Fruit fly (Drosophila melanogaster) whole organism, embryonic: ENCODE results near the gene CG16903.

ENCODE experiments used
- Aef1 ChIP-seq: fragments of 200-800 bp; sonication (Bioruptor generic); IDR thresholded peaks from 3 replicates; pipeline ENCODE4 v1.3.6; 2022; ENCODE audit warnings: missing biosample characterization, missing genetic modification characterization
- Atf3 ChIP-seq: fragments of 200-800 bp; sonication (Bioruptor generic); optimal IDR thresholded peaks from 3 replicates; lab custom pipeline; 2016; ENCODE audit warnings: missing biosample characterization, missing genetic modification characterization
- B-H2 ChIP-seq: fragments of 200-800 bp; sonication (Bioruptor generic); optimal IDR thresholded peaks from 2 replicates; lab custom pipeline; 2018; ENCODE audit warnings: missing biosample characterization, mild to moderate bottlenecking, missing genetic modification characterization
- Bdp1 ChIP-seq: fragments of 200-800 bp; sonication (Bioruptor generic); optimal IDR thresholded peaks from 3 replicates; lab custom pipeline; 2016; ENCODE audit warnings: missing biosample characterization, missing genetic modification characterization
- C15 ChIP-seq: fragments of 200-800 bp; sonication (Bioruptor generic); IDR thresholded peaks from 3 replicates; pipeline ENCODE4 v1.3.6; 2022; ENCODE audit warnings: missing biosample characterization, missing genetic modification characterization
- CG11696 ChIP-seq: fragments of 200-800 bp; sonication (Bioruptor generic); IDR thresholded peaks from 2 replicates; pipeline ENCODE4 v1.3.6; 2022; ENCODE audit warnings: missing biosample characterization, missing genetic modification characterization
- CG12299 ChIP-seq: fragments of 200-800 bp; sonication (Bioruptor generic); optimal IDR thresholded peaks from 2 replicates; lab custom pipeline; 2018; ENCODE audit warnings: missing biosample characterization, mild to moderate bottlenecking, missing genetic modification characterization
- CG14050 ChIP-seq: fragments of 200-800 bp; sonication (Bioruptor generic); IDR thresholded peaks from 3 replicates; pipeline ENCODE4 v1.3.6; 2022; ENCODE audit warnings: missing biosample characterization, missing genetic modification characterization
- CG16863 ChIP-seq: fragments of 200-800 bp; sonication (Bioruptor generic); optimal IDR thresholded peaks from 3 replicates; lab custom pipeline; 2016; ENCODE audit warnings: missing biosample characterization, missing genetic modification characterization
- CG17568 ChIP-seq: fragments of 200-800 bp; sonication (Bioruptor generic); optimal IDR thresholded peaks from 2 replicates; lab custom pipeline; 2018; ENCODE audit warnings: missing biosample characterization, mild to moderate bottlenecking, missing genetic modification characterization, moderate library complexity
- CG17912 ChIP-seq: fragments of 200-800 bp; sonication (Bioruptor generic); optimal IDR thresholded peaks from 2 replicates; lab custom pipeline; 2018; ENCODE audit warnings: missing biosample characterization, mild to moderate bottlenecking, missing genetic modification characterization
- CG18476 ChIP-seq: fragments of 200-800 bp; sonication (Bioruptor generic); optimal IDR thresholded peaks from 2 replicates; lab custom pipeline; 2016; ENCODE audit warnings: missing biosample characterization, mild to moderate bottlenecking, missing genetic modification characterization
- CG2116 ChIP-seq: fragments of 200-800 bp; sonication (Bioruptor generic); optimal IDR thresholded peaks from 3 replicates; lab custom pipeline; 2018; ENCODE audit warnings: missing biosample characterization, mild to moderate bottlenecking, missing genetic modification characterization
- CG2129 ChIP-seq: fragments of 200-800 bp; sonication (Bioruptor generic); IDR thresholded peaks from 2 replicates; pipeline ENCODE4 v1.3.6; 2022; ENCODE audit warnings: missing biosample characterization, missing genetic modification characterization; ENCODE audit not compliant: partially characterized antibody
- CG4730 ChIP-seq: fragments of 200-800 bp; sonication (Bioruptor generic); IDR thresholded peaks from 2 replicates; pipeline ENCODE4 v1.3.6; 2022; ENCODE audit warnings: missing biosample characterization, missing genetic modification characterization
- CG6791 ChIP-seq: fragments of 200-800 bp; sonication (Bioruptor generic); IDR thresholded peaks from 3 replicates; pipeline ENCODE4 v1.3.6; 2022; ENCODE audit warnings: missing biosample characterization, missing genetic modification characterization; ENCODE audit not compliant: partially characterized antibody
- CG8478 ChIP-seq: fragments of >200 bp; optimal IDR thresholded peaks from 2 replicates; lab custom pipeline; 2018
- Dll ChIP-seq: fragments of 200-800 bp; sonication (Bioruptor generic); IDR thresholded peaks from 4 replicates; pipeline ENCODE4 v1.3.6; 2022; ENCODE audit warnings: missing biosample characterization, missing genetic modification characterization; ENCODE audit not compliant: partially characterized antibody
- Dp ChIP-seq: fragments of 200-800 bp; sonication (Bioruptor generic); optimal IDR thresholded peaks from 2 replicates; lab custom pipeline; 2018; ENCODE audit warnings: missing biosample characterization, mild to moderate bottlenecking, missing genetic modification characterization, moderate library complexity
- Eip74EF ChIP-seq, 2 experiments: fragments of 200-800 bp in 1 of 2; fragments of >200 bp in 1 of 2; sonication (Bioruptor generic) in 1 of 2; optimal IDR thresholded peaks; 2 replicates each; lab custom pipeline; 2017 to 2019; ENCODE audit warnings: missing biosample characterization in 2 of 2, missing genetic modification characterization in 2 of 2, mild to moderate bottlenecking in 1 of 2, moderate library complexity in 1 of 2
- Fer3 ChIP-seq: fragments of 200-800 bp; sonication (Bioruptor generic); optimal IDR thresholded peaks from 2 replicates; lab custom pipeline; 2018; ENCODE audit warnings: missing biosample characterization, mild to moderate bottlenecking, missing genetic modification characterization, moderate library complexity
- HmgZ ChIP-seq: fragments of 200-800 bp; sonication (Bioruptor generic); optimal IDR thresholded peaks from 2 replicates; lab custom pipeline; 2018; ENCODE audit warnings: missing biosample characterization, mild to moderate bottlenecking, missing genetic modification characterization
- Hr78 ChIP-seq, 2 experiments: fragments of 200-800 bp in 1 of 2; fragments of >200 bp in 1 of 2; sonication (Bioruptor generic) in 1 of 2; optimal IDR thresholded peaks; 2 replicates each; lab custom pipeline; 2017 to 2019; ENCODE audit warnings: missing biosample characterization in 2 of 2, missing genetic modification characterization in 2 of 2, mild to moderate bottlenecking in 1 of 2, moderate library complexity in 1 of 2
- Kr ChIP-seq: fragments of 200-800 bp; sonication (Bioruptor generic); optimal IDR thresholded peaks from 2 replicates; lab custom pipeline; 2017; ENCODE audit warnings: missing biosample characterization, mild to moderate bottlenecking, missing genetic modification characterization
- Mad ChIP-seq: fragments of 200-800 bp; sonication (Bioruptor generic); optimal IDR thresholded peaks from 2 replicates; lab custom pipeline; 2016; ENCODE audit warnings: missing biosample characterization, missing genetic modification characterization
- Side ChIP-seq: fragments of 200-800 bp; sonication (Bioruptor generic); optimal IDR thresholded peaks from 2 replicates; lab custom pipeline; 2016; ENCODE audit warnings: missing biosample characterization, missing genetic modification characterization
- Stat92E ChIP-seq, 3 experiments: fragments of >200 bp in 2 of 3; fragments of 200-800 bp in 1 of 3; sonication (Bioruptor generic) in 1 of 3; optimal IDR thresholded peaks; 2 replicates each; lab custom pipeline; 2017 to 2019; ENCODE audit warnings: missing biosample characterization in 3 of 3, missing genetic modification characterization in 3 of 3, mild to moderate bottlenecking in 1 of 3, moderate library complexity in 1 of 3
- amos ChIP-seq: fragments of 200-800 bp; sonication (Bioruptor generic); IDR thresholded peaks from 2 replicates; pipeline ENCODE4 v1.3.6; 2022; ENCODE audit warnings: missing biosample characterization, missing genetic modification characterization; ENCODE audit not compliant: partially characterized antibody
- ap ChIP-seq: fragments of 200-800 bp; sonication (Bioruptor generic); IDR thresholded peaks from 2 replicates; pipeline ENCODE4 v1.3.6; 2022; ENCODE audit warnings: missing biosample characterization, missing genetic modification characterization
- cato ChIP-seq: fragments of 200-800 bp; sonication (Bioruptor generic); optimal IDR thresholded peaks from 2 replicates; lab custom pipeline; 2016; ENCODE audit warnings: missing biosample characterization, missing genetic modification characterization, borderline replicate concordance
- crol ChIP-seq: fragments of 200-800 bp; sonication (Bioruptor generic); IDR thresholded peaks from 2 replicates; pipeline ENCODE4 v1.3.6; 2022; ENCODE audit warnings: missing biosample characterization, missing genetic modification characterization
- crp ChIP-seq, 2 experiments: fragments of 200-800 bp; sonication (Bioruptor generic); optimal IDR thresholded peaks; 2 replicates in 1 of 2; 3 replicates in 1 of 2; lab custom pipeline; 2017; ENCODE audit warnings: missing biosample characterization in 2 of 2, missing genetic modification characterization in 2 of 2, mild to moderate bottlenecking in 1 of 2, moderate library complexity in 1 of 2
- dysf ChIP-seq: fragments of 200-800 bp; sonication (Bioruptor generic); IDR thresholded peaks from 3 replicates; pipeline ENCODE4 v1.3.6; 2022; ENCODE audit warnings: missing biosample characterization, missing genetic modification characterization
- ems ChIP-seq: fragments of 200-800 bp; sonication (Bioruptor generic); optimal IDR thresholded peaks from 3 replicates; lab custom pipeline; 2016; ENCODE audit warnings: missing biosample characterization, missing genetic modification characterization
- en ChIP-seq: fragments of 200-800 bp; sonication (Bioruptor generic); optimal IDR thresholded peaks from 2 replicates; lab custom pipeline; 2016; ENCODE audit warnings: missing biosample characterization, missing genetic modification characterization
- gce ChIP-seq: fragments of 200-800 bp; sonication (Bioruptor generic); IDR thresholded peaks from 3 replicates; pipeline ENCODE4 v1.3.6; 2022; ENCODE audit warnings: missing biosample characterization, missing genetic modification characterization
- jing ChIP-seq: fragments of 200-800 bp; sonication (Bioruptor generic); optimal IDR thresholded peaks from 2 replicates; lab custom pipeline; 2018; ENCODE audit warnings: missing biosample characterization, mild to moderate bottlenecking, missing genetic modification characterization
- ken ChIP-seq: fragments of 200-800 bp; sonication (Bioruptor generic); IDR thresholded peaks from 3 replicates; pipeline ENCODE4 v1.3.6; 2022; ENCODE audit warnings: missing biosample characterization, missing genetic modification characterization
- lbe ChIP-seq: fragments of 200-800 bp; sonication (Bioruptor generic); optimal IDR thresholded peaks from 2 replicates; lab custom pipeline; 2016; ENCODE audit warnings: missing biosample characterization, mild to moderate bottlenecking, missing genetic modification characterization
- luna ChIP-seq: fragments of 200-800 bp; sonication (Bioruptor generic); optimal IDR thresholded peaks from 2 replicates; lab custom pipeline; 2016; ENCODE audit warnings: missing biosample characterization, missing genetic modification characterization
- mam ChIP-seq: fragments of 200-800 bp; sonication (Bioruptor generic); optimal IDR thresholded peaks from 3 replicates; lab custom pipeline; 2016; ENCODE audit warnings: missing biosample characterization, missing genetic modification characterization
- prd ChIP-seq, 3 experiments: fragments of >200 bp in 2 of 3; fragments of 200-800 bp in 1 of 3; sonication (Bioruptor generic) in 1 of 3; optimal IDR thresholded peaks in 2 of 3; IDR thresholded peaks in 1 of 3; 2 replicates in 2 of 3; 3 replicates in 1 of 3; pipeline versions ENCODE4 v1.3.6 to Lab custom; 2017 to 2022; ENCODE audit warnings: missing biosample characterization in 1 of 3, missing genetic modification characterization in 1 of 3
- trh ChIP-seq: fragments of 200-800 bp; sonication (Bioruptor generic); optimal IDR thresholded peaks from 2 replicates; lab custom pipeline; 2016; ENCODE audit warnings: missing biosample characterization, missing genetic modification characterization
- tx ChIP-seq: fragments of 200-800 bp; sonication (Bioruptor generic); optimal IDR thresholded peaks from 2 replicates; lab custom pipeline; 2016; ENCODE audit warnings: missing biosample characterization, missing genetic modification characterization
- usp ChIP-seq: fragments of >200 bp; optimal IDR thresholded peaks from 2 replicates; lab custom pipeline; 2017; ENCODE audit warnings: missing biosample characterization, missing genetic modification characterization
- vnd ChIP-seq: fragments of 200-800 bp; sonication (Bioruptor generic); IDR thresholded peaks from 3 replicates; pipeline ENCODE4 v1.3.6; 2022; ENCODE audit warnings: missing biosample characterization, missing genetic modification characterization; ENCODE audit not compliant: partially characterized antibody
- wor ChIP-seq: fragments of 200-800 bp; sonication (Bioruptor generic); IDR thresholded peaks from 2 replicates; pipeline ENCODE4 v1.3.6; 2022; ENCODE audit warnings: missing biosample characterization, missing genetic modification characterization
- zf30C ChIP-seq: fragments of 200-800 bp; sonication (Bioruptor generic); optimal IDR thresholded peaks from 3 replicates; lab custom pipeline; 2018; ENCODE audit warnings: missing biosample characterization, mild to moderate bottlenecking, missing genetic modification characterization

CG16903 gene

DNA sequence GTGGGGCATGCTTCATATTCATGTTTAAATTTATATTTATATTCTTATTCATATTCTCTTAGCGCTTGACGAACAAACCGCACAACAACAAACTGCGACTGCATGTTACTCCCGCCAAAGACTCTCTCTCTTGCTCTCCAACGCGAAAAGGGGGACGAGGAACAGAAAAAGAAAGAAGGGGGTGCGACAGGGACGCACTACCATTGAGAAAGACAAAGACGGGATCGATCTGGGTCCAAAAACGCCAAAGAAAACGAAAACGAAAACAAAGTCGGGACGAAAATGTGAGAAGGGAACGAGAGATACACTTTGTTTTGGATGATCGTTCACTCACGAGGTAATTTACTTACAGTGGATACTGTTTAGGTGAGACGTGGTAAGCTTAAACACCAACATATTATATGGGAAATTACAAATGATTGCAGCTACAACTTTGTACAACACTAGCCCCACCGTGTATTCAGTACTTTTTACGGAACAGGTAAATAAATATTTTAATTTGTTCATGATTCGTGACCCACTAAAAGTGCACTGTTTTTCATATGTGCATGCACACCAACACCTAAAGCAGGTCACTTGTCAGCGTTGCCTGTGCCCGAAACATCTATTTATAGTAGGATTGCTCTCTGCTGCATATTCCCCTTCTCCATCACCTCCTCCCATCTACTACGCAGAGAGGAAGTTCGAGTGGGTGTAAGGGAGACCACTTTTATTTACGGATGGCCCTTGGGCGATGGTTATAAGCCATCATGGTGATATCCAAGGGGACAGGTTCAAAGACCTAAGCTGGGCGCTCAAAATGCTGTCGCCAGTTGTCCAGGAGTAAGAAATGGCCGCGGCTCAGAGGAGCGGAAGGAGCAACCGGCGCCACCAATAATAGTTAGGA is 41.8 kb upstream of the CG16903 start (continued):
- TF ChIP-seq crol: no peak; the same call in 1 of the 2 replicates
- TF ChIP-seq Side (GFP tag; lab: Kevin White, UChicago): no peak
- TF ChIP-seq usp: no peak
- TF ChIP-seq HmgZ (tag; lab: Kevin White, UChicago): no peak
- no peak for TF ChIP-seq CG12299 (tag; lab: Kevin White, UChicago)
- no peak for TF ChIP-seq trh (GFP tag; lab: Kevin White, UChicago)
- peak in 1 of 3 experiments; percentile 36 for TF ChIP-seq Stat92E (GFP tag; optimal IDR thresholded peaks at IDR 0.05; lab: Kevin White, UChicago)
- TF ChIP-seq Dll (GFP tag; lab: Robert Waterston, UW): no peak
- TF ChIP-seq amos: no peak
- no peak for TF ChIP-seq CG8478 (lab: Kevin White, UChicago)
- TF ChIP-seq B-H2 (GFP tag; lab: Kevin White, UChicago): no peak
- TF ChIP-seq ap (GFP tag; lab: Robert Waterston, UW): no peak
- TF ChIP-seq CG6791 (GFP tag; lab: Robert Waterston, UW): no peak
- TF ChIP-seq dysf: 0 out of 3 replicates have a peak, but pooled peaks have one; percentile 27
- no peak for TF ChIP-seq Mad
- peak; percentile 8 for TF ChIP-seq CG18476 (GFP tag; lab: Kevin White, UChicago)
- no peak for TF ChIP-seq Fer3 (tag; lab: Kevin White, UChicago)
- TF ChIP-seq mam (GFP tag; lab: Kevin White, UChicago): no peak
- TF ChIP-seq CG4730 (GFP tag; lab: Robert Waterston, UW): 0 out of 2 replicates have a peak, but pooled peaks have one; percentile 8
- no peak for TF ChIP-seq Aef1 (GFP tag; lab: Robert Waterston, UW)
- peak; percentile 51; the same call in 1 of the 3 replicates for TF ChIP-seq ken (GFP tag; lab: Robert Waterston, UW)
- peak; percentile 22 for TF ChIP-seq CG16863 (GFP tag; lab: Kevin White, UChicago)
- no peak for TF ChIP-seq Eip74EF (GFP tag; optimal IDR thresholded peaks at IDR 0.05; lab: Kevin White, UChicago)
- no peak for TF ChIP-seq Kr (GFP tag; lab: Kevin White, UChicago)
- no peak for TF ChIP-seq ems (GFP tag; lab: Kevin White, UChicago)
- no peak for TF ChIP-seq CG14050 (GFP tag; lab: Robert Waterston, UW)
- TF ChIP-seq luna: no peak
- no peak for TF ChIP-seq lbe (GFP tag; lab: Kevin White, UChicago)
- no peak for TF ChIP-seq C15 (GFP tag; lab: Robert Waterston, UW)
- no peak for TF ChIP-seq Atf3 (GFP tag; lab: Kevin White, UChicago)
- TF ChIP-seq Hr78 (GFP tag; optimal IDR thresholded peaks at IDR 0.05; lab: Kevin White, UChicago): peak in 1 of 2 experiments; percentile 10
- no peak for TF ChIP-seq CG2129 (GFP tag; lab: Robert Waterston, UW)
- TF ChIP-seq prd (optimal IDR thresholded peaks at IDR 0.05; lab: Kevin White, UChicago): no peak
- TF ChIP-seq prd (GFP tag; IDR thresholded peaks at IDR 0.05; lab: Robert Waterston, UW): peak; percentile 41; the same call in 2 of the 3 replicates
- no peak for TF ChIP-seq CG17912 (GFP tag; lab: Kevin White, UChicago)
- no peak for TF ChIP-seq CG17568
- TF ChIP-seq CG11696 (GFP tag; lab: Robert Waterston, UW): no peak
- no peak for TF ChIP-seq Bdp1
- no peak for TF ChIP-seq jing (GFP tag; lab: Kevin White, UChicago)
- no peak for TF ChIP-seq vnd (GFP tag; lab: Robert Waterston, UW)
- TF ChIP-seq wor: no peak
- no peak for TF ChIP-seq crp (GFP tag; optimal IDR thresholded peaks at IDR 0.05; lab: Kevin White, UChicago)
- no peak for TF ChIP-seq CG2116 (GFP tag; lab: Kevin White, UChicago)
- TF ChIP-seq Dp: no peak
- no peak for TF ChIP-seq zf30C (GFP tag; lab: Kevin White, UChicago)
- no peak for TF ChIP-seq tx (GFP tag; lab: Kevin White, UChicago)
- no peak for TF ChIP-seq cato (GFP tag; lab: Kevin White, UChicago)
- no peak for TF ChIP-seq gce (GFP tag; lab: Robert Waterston, UW)
- TF ChIP-seq en (GFP tag; lab: Kevin White, UChicago): no peak
